Worm (Caenorhabditis elegans) whole organism, late embryonic: Measurements from ENCODE around the gene F13H10.8.

Experiments
- ceh-6 ChIP-seq: fragments of 200-800 bp; sonication (Bioruptor generic); optimal IDR thresholded peaks from 2 replicates; lab custom pipeline; 2018; ENCODE audit warnings: mild to moderate bottlenecking, missing genetic modification characterization, missing compliant biosample characterization
- elt-2 ChIP-seq: sonication (generic microtip); optimal IDR thresholded peaks from 2 replicates; lab custom pipeline; 2016; ENCODE audit warnings: missing genetic modification reagents, missing genetic modification characterization, missing compliant biosample characterization
- nfya-1 ChIP-seq: sonication (generic microtip); optimal IDR thresholded peaks from 2 replicates; lab custom pipeline; 2017; ENCODE audit warnings: missing genetic modification characterization, mild to moderate bottlenecking, missing compliant biosample characterization, antibody characterized with exemption, moderate library complexity

DNA sequence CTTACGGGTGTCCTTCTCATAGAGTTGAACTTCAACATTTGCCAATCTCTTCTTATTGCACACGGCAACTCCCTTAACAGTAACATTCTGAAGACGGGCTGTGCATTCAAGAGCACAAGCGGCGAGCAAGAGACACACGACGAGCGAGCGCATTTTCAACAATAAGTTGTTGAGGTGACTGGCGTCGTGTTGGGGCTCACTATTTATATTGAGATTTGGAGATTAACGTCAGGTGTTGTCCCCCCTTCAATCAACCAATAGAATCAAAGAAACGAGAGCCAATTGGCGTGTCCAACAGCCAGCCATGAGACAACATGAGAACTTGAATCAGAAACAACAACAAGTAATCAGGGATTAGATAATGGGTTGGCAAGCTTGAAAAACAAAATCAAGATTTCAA, 43.6 kb downstream of the F13H10.8 start, which contains the start of gene ttr-16:
- no peak for TF ChIP-seq ceh-6
- no peak for TF ChIP-seq elt-2 (tag; lab: Kevin White, UChicago)
- peak; percentile 77 for TF ChIP-seq nfya-1 (tag; lab: Kevin White, UChicago)
